Worm (Caenorhabditis elegans) whole organism, late embryonic: ENCODE measurements around the gene nspg-5.

ENCODE experiments used
- ama-1 ChIP-seq: fragments of 150-350 bp; optimal IDR thresholded peaks from 2 replicates; lab custom pipeline; 2014
- ceh-14 ChIP-seq: sonication (generic microtip); optimal IDR thresholded peaks from 2 replicates; lab custom pipeline; 2016; ENCODE audit warnings: missing genotype, missing genetic modification characterization, missing compliant biosample characterization
- ceh-48 ChIP-seq: sonication (generic microtip); optimal IDR thresholded peaks from 2 replicates; lab custom pipeline; 2016; ENCODE audit warnings: missing genetic modification characterization, inconsistent platforms, missing compliant biosample characterization
- ets-4 ChIP-seq: sonication (generic microtip); optimal IDR thresholded peaks from 2 replicates; lab custom pipeline; 2016; ENCODE audit warnings: missing genetic modification characterization, missing compliant biosample characterization
- fkh-6 ChIP-seq: sonication (generic microtip); optimal IDR thresholded peaks from 2 replicates; lab custom pipeline; 2016; ENCODE audit warnings: missing genetic modification characterization, missing compliant biosample characterization
- gmeb-2 ChIP-seq: sonication (generic microtip); optimal IDR thresholded peaks from 2 replicates; lab custom pipeline; 2016; ENCODE audit warnings: missing genetic modification characterization, inconsistent platforms, missing compliant biosample characterization
- mec-3 ChIP-seq: sonication (generic microtip); optimal IDR thresholded peaks from 2 replicates; lab custom pipeline; 2016; ENCODE audit warnings: borderline replicate concordance, missing genetic modification characterization, missing compliant biosample characterization
- rnt-1 ChIP-seq: sonication (generic microtip); optimal IDR thresholded peaks from 2 replicates; lab custom pipeline; 2016; ENCODE audit warnings: missing genetic modification characterization, missing compliant biosample characterization
- sox-4 ChIP-seq: sonication (generic microtip); optimal IDR thresholded peaks from 2 replicates; lab custom pipeline; 2017; ENCODE audit warnings: mild to moderate bottlenecking, missing genetic modification characterization, inconsistent platforms, missing compliant biosample characterization

DNA sequence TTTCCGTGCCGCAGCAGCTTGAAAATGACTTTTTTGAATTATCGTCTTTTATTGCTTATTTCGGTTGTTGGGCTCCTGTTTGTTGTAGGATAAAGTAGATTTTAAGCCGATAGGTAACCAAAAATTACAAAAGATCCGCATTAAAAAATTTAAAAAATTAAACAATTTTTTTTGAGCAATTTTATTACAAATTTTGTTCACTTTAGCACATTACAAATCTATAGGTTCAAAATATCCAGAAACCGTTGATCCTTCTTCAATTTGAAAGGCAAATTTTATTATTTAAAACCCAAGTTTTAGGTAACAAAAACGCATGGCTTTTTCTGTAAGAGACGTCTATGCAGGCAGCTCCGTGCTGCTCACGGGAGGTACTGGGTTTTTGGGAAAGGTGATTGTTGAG lies 48.8 kb upstream of the nspg-5 start, which contains the start of gene fard-1:
- TF ChIP-seq sox-4 (tag; lab: Kevin White, UChicago): no peak
- no peak for TF ChIP-seq fkh-6 (tag; lab: Kevin White, UChicago)
- no peak for TF ChIP-seq ets-4 (tag; lab: Kevin White, UChicago)
- no peak for TF ChIP-seq ceh-14
- no peak for TF ChIP-seq mec-3 (tag; lab: Kevin White, UChicago)
- no peak for TF ChIP-seq ama-1
- TF ChIP-seq rnt-1: no peak
- no peak for TF ChIP-seq gmeb-2 (tag; lab: Kevin White, UChicago)
- TF ChIP-seq ceh-48 (tag; lab: Kevin White, UChicago): no peak
